Worm (Caenorhabditis elegans) whole organism, early embryonic: ENCODE results near the gene gmpr-1.

ENCODE experiments used
- B0310.2 ChIP-seq: sonication (generic microtip); optimal IDR thresholded peaks from 2 replicates; lab custom pipeline; 2016; ENCODE audit warnings: mild to moderate bottlenecking, missing genetic modification characterization, missing compliant biosample characterization
- F13C5.2 ChIP-seq: sonication (generic microtip); optimal IDR thresholded peaks from 2 replicates; lab custom pipeline; 2017; ENCODE audit warnings: mild to moderate bottlenecking, missing genetic modification characterization, inconsistent platforms, missing compliant biosample characterization
- aly-1 ChIP-seq: sonication (generic microtip); optimal IDR thresholded peaks from 2 replicates; lab custom pipeline; 2016; ENCODE audit warnings: missing genetic modification characterization, missing compliant biosample characterization
- ama-1 ChIP-seq: fragments of 150-350 bp; optimal IDR thresholded peaks from 2 replicates; lab custom pipeline; 2014
- ceh-13 ChIP-seq: fragments of 200-800 bp; sonication (Bioruptor generic); optimal IDR thresholded peaks from 2 replicates; lab custom pipeline; 2018; ENCODE audit warnings: mild to moderate bottlenecking, missing genetic modification characterization, missing compliant biosample characterization
- ceh-36 ChIP-seq: sonication (generic microtip); optimal IDR thresholded peaks from 2 replicates; lab custom pipeline; 2016; ENCODE audit warnings: missing genetic modification characterization, inconsistent platforms, missing compliant biosample characterization
- ets-7 ChIP-seq: sonication (generic microtip); optimal IDR thresholded peaks from 2 replicates; lab custom pipeline; 2016; ENCODE audit warnings: missing genotype, missing genetic modification characterization, missing compliant biosample characterization
- flt-1 ChIP-seq: fragments of 200-800 bp; sonication (Bioruptor generic); IDR thresholded peaks from 2 replicates; pipeline ENCODE4 v1.3.6; 2022; ENCODE audit warnings: missing genetic modification characterization, missing compliant biosample characterization
- hmbx-1 ChIP-seq: sonication (generic microtip); optimal IDR thresholded peaks from 2 replicates; lab custom pipeline; 2016; ENCODE audit warnings: mild to moderate bottlenecking, missing genetic modification characterization, missing compliant biosample characterization
- hmg-4 ChIP-seq: fragments of 200-800 bp; sonication (Bioruptor generic); optimal IDR thresholded peaks from 2 replicates; lab custom pipeline; 2018; ENCODE audit warnings: mild to moderate bottlenecking, missing genetic modification characterization, missing compliant biosample characterization
- hnd-1 ChIP-seq: sonication (generic microtip); optimal IDR thresholded peaks from 2 replicates; lab custom pipeline; 2016; ENCODE audit warnings: missing genetic modification characterization, missing compliant biosample characterization
- pes-1 ChIP-seq: fragments of 200-800 bp; sonication (Bioruptor generic); IDR thresholded peaks from 2 replicates; pipeline ENCODE4 v1.3.6; 2022; ENCODE audit warnings: missing genetic modification reagents, missing genetic modification characterization, missing compliant biosample characterization
- scrt-1 ChIP-seq: fragments of 200-800 bp; sonication (Bioruptor generic); IDR thresholded peaks from 2 replicates; pipeline ENCODE4 v1.3.6; 2022; ENCODE audit warnings: missing genetic modification characterization, missing compliant biosample characterization
- sea-1 ChIP-seq: fragments of 200-800 bp; sonication (Bioruptor generic); conservative IDR thresholded peaks from 2 replicates; pipeline ENCODE4 v1.3.6; 2022; ENCODE audit warnings: missing genetic modification characterization, missing compliant biosample characterization
- tbx-11 ChIP-seq: fragments of 200-800 bp; sonication (Bioruptor generic); IDR thresholded peaks from 2 replicates; pipeline ENCODE4 v1.3.6; 2022; ENCODE audit warnings: missing genetic modification characterization, missing compliant biosample characterization
- tbx-37 ChIP-seq: fragments of 200-800 bp; sonication (Bioruptor generic); conservative IDR thresholded peaks from 2 replicates; pipeline ENCODE4 v1.3.6; 2022; ENCODE audit warnings: missing genetic modification reagents, missing genetic modification characterization, missing compliant biosample characterization
- tra-4 ChIP-seq: sonication (generic microtip); optimal IDR thresholded peaks from 2 replicates; lab custom pipeline; 2017; ENCODE audit warnings: missing genetic modification characterization, missing compliant biosample characterization

Gene gmpr-1

ce11 chrV:4387916-4388315 is 16.7 kb upstream of the gmpr-1 start:
- no peak for TF ChIP-seq B0310.2 (tag; lab: Kevin White, UChicago)
- no peak for TF ChIP-seq aly-1
- no peak for TF ChIP-seq tbx-11 (GFP tag; lab: Robert Waterston, UW)
- no peak for TF ChIP-seq flt-1 (GFP tag; lab: Robert Waterston, UW)
- no peak for TF ChIP-seq hmbx-1
- TF ChIP-seq hmg-4, result no peak
- no peak for TF ChIP-seq ceh-36
- TF ChIP-seq F13C5.2 (tag; lab: Kevin White, UChicago), result no peak
- TF ChIP-seq sea-1 (GFP tag; lab: Robert Waterston, UW), result no peak
- TF ChIP-seq ama-1 (lab: Kevin White, UChicago), result no peak
- no peak for TF ChIP-seq tbx-37 (GFP tag; lab: Robert Waterston, UW)

- TF ChIP-seq sea-1 (GFP tag; lab: Robert Waterston, UW) (no peak), scrt-1 (GFP tag; lab: Robert Waterston, UW) (no peak)
Measured at ce11 chrV:4387402-4387801, 16.2 kb upstream of the gmpr-1 start, which contains the start of gene F13A2.9. Gene F13A2.9 (minus strand): TSS chrV:4387502.

- no peak for TF ChIP-seq ceh-36
- no peak for TF ChIP-seq sea-1 (GFP tag; lab: Robert Waterston, UW)
- TF ChIP-seq hmg-4, result no peak
- TF ChIP-seq ama-1 (lab: Kevin White, UChicago), result no peak
- TF ChIP-seq flt-1 (GFP tag; lab: Robert Waterston, UW), result no peak
- no peak for TF ChIP-seq scrt-1 (GFP tag; lab: Robert Waterston, UW)
Measured at ce11 chrV:4386173-4386572, 15.0 kb upstream of the gmpr-1 start, which contains the start of gene F13A2.10. Gene F13A2.10 (minus strand): TSS chrV:4386273.

- no peak for TF ChIP-seq F13C5.2 (tag; lab: Kevin White, UChicago)
- no peak for TF ChIP-seq ceh-36
- TF ChIP-seq sea-1 (GFP tag; lab: Robert Waterston, UW), result no peak
- TF ChIP-seq ama-1 (lab: Kevin White, UChicago), result no peak
- TF ChIP-seq scrt-1 (GFP tag; lab: Robert Waterston, UW), result no peak
- no peak for TF ChIP-seq hmbx-1
- no peak for TF ChIP-seq hnd-1 (tag; lab: Kevin White, UChicago)
- no peak for TF ChIP-seq aly-1
- TF ChIP-seq ceh-13, result no peak
- TF ChIP-seq tbx-11 (GFP tag; lab: Robert Waterston, UW), result no peak
- TF ChIP-seq ets-7 (tag; lab: Kevin White, UChicago), result no peak
- TF ChIP-seq pes-1, result no peak
- TF ChIP-seq tbx-37 (GFP tag; lab: Robert Waterston, UW), result no peak
- TF ChIP-seq B0310.2 (tag; lab: Kevin White, UChicago), result no peak
- TF ChIP-seq hmg-4, result no peak
Measured at ce11 chrV:4384482-4384881, 13.3 kb upstream of the gmpr-1 start, which contains the start of gene F13A2.2. Gene F13A2.2 (minus strand): TSS chrV:4384582.

ce11 chrV:4382298-4382697 is 11.1 kb upstream of the gmpr-1 start, which contains the start of gene F13A2.1:
Gene F13A2.1 (minus strand): TSS chrV:4382398.
- TF ChIP-seq scrt-1 (GFP tag; lab: Robert Waterston, UW), result no peak

ce11 chrV:4377622-4378021 is 6.4 kb upstream of the gmpr-1 start, which contains the start of gene F32D1.8:
Gene F32D1.8 (minus strand): TSS chrV:4377722.
- no peak for TF ChIP-seq pes-1
- TF ChIP-seq tbx-37 (GFP tag; lab: Robert Waterston, UW), result no peak
- TF ChIP-seq flt-1 (GFP tag; lab: Robert Waterston, UW), result no peak
- TF ChIP-seq sea-1 (GFP tag; lab: Robert Waterston, UW), result no peak
- TF ChIP-seq ets-7 (tag; lab: Kevin White, UChicago), result no peak
- no peak for TF ChIP-seq ceh-36
- no peak for TF ChIP-seq hmg-4
- TF ChIP-seq ceh-13, result no peak
- no peak for TF ChIP-seq B0310.2 (tag; lab: Kevin White, UChicago)
- no peak for TF ChIP-seq hmbx-1
- no peak for TF ChIP-seq scrt-1 (GFP tag; lab: Robert Waterston, UW)
- TF ChIP-seq tra-4, result no peak
- no peak for TF ChIP-seq aly-1
- no peak for TF ChIP-seq ama-1 (lab: Kevin White, UChicago)
- TF ChIP-seq hnd-1 (tag; lab: Kevin White, UChicago), result no peak

ce11 chrV:4375807-4376564 is 4.8 kb upstream of the gmpr-1 start, which contains the start of gene F32D1.7:
Gene F32D1.7 (minus strand): TSS chrV:4376173.
- TF ChIP-seq aly-1 (no peak), F13C5.2 (tag; lab: Kevin White, UChicago) (no peak), tbx-37 (GFP tag; lab: Robert Waterston, UW) (no peak), flt-1 (GFP tag; lab: Robert Waterston, UW) (no peak), hmg-4 (no peak)

- TF ChIP-seq ama-1 (lab: Kevin White, UChicago), result no peak
Measured at ce11 chrV:4374625-4375024, 3.4 kb upstream of the gmpr-1 start, which contains the start of gene neg-1. Gene neg-1 (minus strand): TSS chrV:4374874.

- TF ChIP-seq ama-1 (lab: Kevin White, UChicago) (no peak), hnd-1 (tag; lab: Kevin White, UChicago) (no peak)
Measured at ce11 chrV:4373656-4374055, 2.5 kb upstream of the gmpr-1 start.
